Worm (Caenorhabditis elegans): ENCODE data around the gene R05G6.10.

Gene R05G6.10

ce11 chrIV:7499302-7499701, 43.0 kb downstream of the R05G6.10 start:
- TF ChIP-seq unc-39 (tag; optimal IDR thresholded peaks at IDR 0.05): no peak
- no peak for TF ChIP-seq lin-13 (GFP tag; optimal IDR thresholded peaks at IDR 0.05)
- TF ChIP-seq lin-39 (tag; optimal IDR thresholded peaks at IDR 0.05): no peak
- no peak for TF ChIP-seq ztf-11 (tag; optimal IDR thresholded peaks at IDR 0.05)
- no peak for TF ChIP-seq lsy-2 (tag; optimal IDR thresholded peaks at IDR 0.05)
- TF ChIP-seq lir-3 (tag; optimal IDR thresholded peaks at IDR 0.05): no peak
- TF ChIP-seq ZK337.2 (GFP tag; IDR thresholded peaks at IDR 0.05): no peak
- no peak; the same call in 1 of the 2 replicates for TF ChIP-seq lim-7 (GFP tag; IDR thresholded peaks at IDR 0.05)
- TF ChIP-seq D1046.2 (GFP tag; IDR thresholded peaks at IDR 0.05): no peak
- TF ChIP-seq nhr-76 (tag; optimal IDR thresholded peaks at IDR 0.05): no peak
- 0 out of 2 replicates have a peak, but pooled peaks have one; percentile 15 for TF ChIP-seq dmd-8 (GFP tag; IDR thresholded peaks at IDR 0.05)
- TF ChIP-seq arid-1 (GFP tag; conservative IDR thresholded peaks at IDR 0.05): 0 out of 2 replicates have a peak, but pooled peaks have one; percentile 33
- TF ChIP-seq madf-5 (GFP tag; IDR thresholded peaks at IDR 0.05): no peak
- TF ChIP-seq ceh-32 (tag; optimal IDR thresholded peaks at IDR 0.05; ENCODE audit: poor library complexity): no peak
- no peak for TF ChIP-seq set-16 (GFP tag; IDR thresholded peaks at IDR 0.05)
- no peak for TF ChIP-seq ZK546.5 (tag; optimal IDR thresholded peaks at IDR 0.05)
- TF ChIP-seq F44E2.7 (GFP tag; IDR thresholded peaks at IDR 0.05): no peak
- no peak for TF ChIP-seq ceh-82 (tag; optimal IDR thresholded peaks at IDR 0.05)
- no peak for TF ChIP-seq attf-4 (tag; optimal IDR thresholded peaks at IDR 0.05)
- TF ChIP-seq nhr-77 (tag; optimal IDR thresholded peaks at IDR 0.05): no peak
- no peak for TF ChIP-seq nhr-111 (GFP tag; optimal IDR thresholded peaks at IDR 0.05)
- TF ChIP-seq R02D3.7 (tag; optimal IDR thresholded peaks at IDR 0.05): no peak
- no peak for TF ChIP-seq ceh-28 (tag; optimal IDR thresholded peaks at IDR 0.05)
- TF ChIP-seq zip-2 (tag; optimal IDR thresholded peaks at IDR 0.05): no peak
- no peak for TF ChIP-seq mdt-29 (GFP tag; IDR thresholded peaks at IDR 0.05)
- TF ChIP-seq ceh-20 (GFP tag; IDR thresholded peaks at IDR 0.05): no peak
- no peak for TF ChIP-seq pha-4 (GFP tag; IDR thresholded peaks at IDR 0.05)
- TF ChIP-seq pha-4 (tag; optimal IDR thresholded peaks at IDR 0.05): no peak
- no peak for TF ChIP-seq lin-15B (tag; optimal IDR thresholded peaks at IDR 0.05)
- no peak for TF ChIP-seq hmg-1.1 (GFP tag; IDR thresholded peaks at IDR 0.05)
- no peak; the same call in 1 of the 2 replicates for TF ChIP-seq Y48G9A.11 (GFP tag; IDR thresholded peaks at IDR 0.05)
- no peak for TF ChIP-seq zip-11 (GFP tag; IDR thresholded peaks at IDR 0.05)
- no peak for TF ChIP-seq hif-1 (tag; optimal IDR thresholded peaks at IDR 0.05)
- TF ChIP-seq spr-3 (GFP tag; optimal IDR thresholded peaks at IDR 0.05): no peak
- no peak for TF ChIP-seq nhr-10 (tag; optimal IDR thresholded peaks at IDR 0.05)
- TF ChIP-seq dve-1 (tag; optimal IDR thresholded peaks at IDR 0.05; ENCODE audit: insufficient read depth): peak; percentile 14
- no peak for TF ChIP-seq F37D6.2 (tag; optimal IDR thresholded peaks at IDR 0.05)
- TF ChIP-seq nhr-237 (tag; optimal IDR thresholded peaks at IDR 0.05): no peak
- TF ChIP-seq daf-12 (tag; optimal IDR thresholded peaks at IDR 0.05): no peak
- no peak for TF ChIP-seq mxl-2 (GFP tag; conservative IDR thresholded peaks at IDR 0.05)
- TF ChIP-seq mxl-3 (GFP tag; optimal IDR thresholded peaks at IDR 0.05): no peak
- no peak for TF ChIP-seq F49E8.2 (tag; optimal IDR thresholded peaks at IDR 0.05; ENCODE audit: borderline replicate concordance)
- peak in 1 of 2 experiments; percentile 19 for TF ChIP-seq daf-16 (GFP tag; optimal IDR thresholded peaks at IDR 0.05)
- TF ChIP-seq daf-16 (tag; optimal IDR thresholded peaks at IDR 0.05): no peak
- 0 out of 2 replicates have a peak, but pooled peaks have one; percentile 18 for TF ChIP-seq daf-19 (GFP tag; conservative IDR thresholded peaks at IDR 0.05)
- no peak for TF ChIP-seq nhr-11 (tag; optimal IDR thresholded peaks at IDR 0.05)
- no peak for TF ChIP-seq F10B5.3 (tag; optimal IDR thresholded peaks at IDR 0.05)
- no peak for TF ChIP-seq fkh-10 (GFP tag; optimal IDR thresholded peaks at IDR 0.05)
- TF ChIP-seq vab-7 (GFP tag; IDR thresholded peaks at IDR 0.05): no peak
- no peak for TF ChIP-seq snpc-1.2 (GFP tag; IDR thresholded peaks at IDR 0.05)
- TF ChIP-seq F26F4.8 (GFP tag; conservative IDR thresholded peaks at IDR 0.05): peak; percentile 61; the same call in 1 of the 2 replicates
- no peak for TF ChIP-seq skn-1 (tag; optimal IDR thresholded peaks at IDR 0.05)
- no peak for TF ChIP-seq ama-1 (optimal IDR thresholded peaks at IDR 0.05)
